Worm (Caenorhabditis elegans): Measurements from ENCODE around the gene srh-281.

ce11 chrV:16192114-16192513, 1.5 kb downstream of the srh-281 start, which contains the start of gene srh-279:
- TF ChIP-seq him-1 (tag; optimal IDR thresholded peaks at IDR 0.05) = no peak
- no peak for TF ChIP-seq dao-5 (tag; optimal IDR thresholded peaks at IDR 0.05)
- no peak for TF ChIP-seq W03F9.2 (tag; optimal IDR thresholded peaks at IDR 0.05)

Data from whole organism, L4/young adult.